Fruit fly (Drosophila melanogaster): ENCODE results near the gene sl.
A peak's percentile ranks its signal among the peaks of the same experiment; 100 is the strongest.

The sl gene

dm6 chrX:16384843-16385726 is 35.0 kb downstream of the sl start, which contains the start of the genes CG9992 and CG4239:
TSS of gene CG9992 (minus strand) at chrX:16384908.
TSS of gene CG4239 (plus strand) at chrX:16385278.
- TF ChIP-seq bowl (GFP tag; IDR thresholded peaks at IDR 0.05) (no peak), yki (optimal IDR thresholded peaks at IDR 0.05) (no peak), CG18262 (tag; optimal IDR thresholded peaks at IDR 0.05) (peak; percentile 36), CG43689 (GFP tag; IDR thresholded peaks at IDR 0.05) (no peak), Usf (GFP tag; optimal IDR thresholded peaks at IDR 0.05) (peak; percentile 55), gfzf (GFP tag; optimal IDR thresholded peaks at IDR 0.05) (peak; percentile 62), Nf-YB (GFP tag; optimal IDR thresholded peaks at IDR 0.05) (no peak), tx (GFP tag; optimal IDR thresholded peaks at IDR 0.05) (peak; percentile 18), usp (GFP tag; optimal IDR thresholded peaks at IDR 0.05) (no peak), TFAM (GFP tag; optimal IDR thresholded peaks at IDR 0.05) (no peak), sqz (GFP tag; optimal IDR thresholded peaks at IDR 0.05) (no peak), repo (GFP tag; optimal IDR thresholded peaks at IDR 0.05) (no peak), CG2120 (GFP tag; optimal IDR thresholded peaks at IDR 0.05) (peak; percentile 66), CG4854 (GFP tag; optimal IDR thresholded peaks at IDR 0.05) (no peak), pb (GFP tag; optimal IDR thresholded peaks at IDR 0.05) (no peak), wek (GFP tag; optimal IDR thresholded peaks at IDR 0.05) (peak; percentile 61), Xbp1 (GFP tag; optimal IDR thresholded peaks at IDR 0.05) (peak; percentile 68), toy (GFP tag; IDR thresholded peaks at IDR 0.05) (no peak), seq (GFP tag; IDR thresholded peaks at IDR 0.05) (no peak), Hr51 (GFP tag; optimal IDR thresholded peaks at IDR 0.05) (peak; percentile 36 to 59), bigmax (GFP tag; optimal IDR thresholded peaks at IDR 0.05) (no peak), zfh1 (GFP tag; IDR thresholded peaks at IDR 0.05) (peak; percentile 44; the same call in 1 of the 3 replicates), sug (tag; optimal IDR thresholded peaks at IDR 0.05) (peak; percentile 71), CG3163 (GFP tag; optimal IDR thresholded peaks at IDR 0.05) (no peak), CG14014 (GFP tag; IDR thresholded peaks at IDR 0.05) (peak; percentile 31; the same call in 1 of the 2 replicates), twi (tag; optimal IDR thresholded peaks at IDR 0.05) (peak; percentile 58), Meics (GFP tag; optimal IDR thresholded peaks at IDR 0.05) (peak; percentile 48), Awh (GFP tag; IDR thresholded peaks at IDR 0.05) (no peak), ftz-f1 (GFP tag; optimal IDR thresholded peaks at IDR 0.05) (no peak), CG2202 (tag; optimal IDR thresholded peaks at IDR 0.05) (no peak), Ssrp (tag; optimal IDR thresholded peaks at IDR 0.05) (peak; percentile 67), fd102C (GFP tag; optimal IDR thresholded peaks at IDR 0.05) (no peak), btn (GFP tag; optimal IDR thresholded peaks at IDR 0.05) (no peak), slbo (GFP tag; IDR thresholded peaks at IDR 0.05) (peak; percentile 76), CG5953 (GFP tag; IDR thresholded peaks at IDR 0.05) (no peak), CG12391 (tag; optimal IDR thresholded peaks at IDR 0.05) (peak; percentile 67), CG14860 (GFP tag; IDR thresholded peaks at IDR 0.05; ENCODE audit: partially characterized antibody) (peak; percentile 45; the same call in 1 of the 3 replicates), MTF-1 (GFP tag; optimal IDR thresholded peaks at IDR 0.05; ENCODE audit: borderline replicate concordance) (no peak), Hmx (GFP tag; optimal IDR thresholded peaks at IDR 0.05) (no peak), CG12769 (tag; optimal IDR thresholded peaks at IDR 0.05) (peak; percentile 4), pros (GFP tag; optimal IDR thresholded peaks at IDR 0.05) (no peak), odd (GFP tag; optimal IDR thresholded peaks at IDR 0.05) (no peak), danr (GFP tag; IDR thresholded peaks at IDR 0.05) (no peak), vnd (GFP tag; IDR thresholded peaks at IDR 0.05; ENCODE audit: partially characterized antibody) (no peak; the same call in 2 of the 3 replicates), CG17186 (GFP tag; optimal IDR thresholded peaks at IDR 0.05) (no peak), CG18619 (GFP tag; optimal IDR thresholded peaks at IDR 0.05) (peak; percentile 46), Xrp1 (GFP tag; IDR thresholded peaks at IDR 0.05) (peak; percentile 28; the same call in 1 of the 2 replicates), cwo (GFP tag; optimal IDR thresholded peaks at IDR 0.05) (no peak), CG1603 (tag; optimal IDR thresholded peaks at IDR 0.05) (peak; percentile 42)

Measured in whole organism, embryonic.